Worm (Caenorhabditis elegans) whole organism, young adult: Measurements from ENCODE around the gene hot-9.

Experiments used
- F49E8.2 ChIP-seq: sonication (generic microtip); optimal IDR thresholded peaks from 3 replicates; lab custom pipeline; 2017; ENCODE audit warnings: missing genetic modification characterization, mild to moderate bottlenecking, missing compliant biosample characterization, antibody characterized with exemption, moderate library complexity; ENCODE audit not compliant: insufficient read depth
- K12H6.12 ChIP-seq: fragments of 200-800 bp; sonication (Bioruptor generic); optimal IDR thresholded peaks from 2 replicates; lab custom pipeline; 2018; ENCODE audit warnings: mild to moderate bottlenecking, missing genetic modification characterization, missing compliant biosample characterization
- ceh-100 ChIP-seq: fragments of 200-800 bp; sonication (Bioruptor generic); IDR thresholded peaks from 2 replicates; pipeline ENCODE4 v1.3.6; 2022; ENCODE audit warnings: missing genetic modification reagents, missing genetic modification characterization, missing compliant biosample characterization
- lin-54 ChIP-seq: fragments of 200-800 bp; sonication (Bioruptor generic); optimal IDR thresholded peaks from 2 replicates; lab custom pipeline; 2018; ENCODE audit warnings: mild to moderate bottlenecking, missing genetic modification characterization, missing compliant biosample characterization
- pha-4 ChIP-seq: fragments of 150-350 bp; sonication (generic microtip); optimal IDR thresholded peaks from 2 replicates; lab custom pipeline; 2014; ENCODE audit warnings: missing biosample characterization, missing genetic modification reagents, missing genetic modification characterization
- snpc-4 ChIP-seq, 5 experiments: fragments of 150-350 bp in 1 of 5; sonication (generic microtip) in 4 of 5; optimal IDR thresholded peaks; 2 replicates each; lab custom pipeline; 2014 to 2018; ENCODE audit warnings: missing genetic modification characterization in 5 of 5, missing biosample characterization in 3 of 5, antibody characterized with exemption in 2 of 5, mild to moderate bottlenecking in 2 of 5, missing compliant biosample characterization in 2 of 5, missing genotype in 2 of 5, moderate library complexity in 2 of 5, missing genetic modification reagents in 1 of 5
- tbp1 ChIP-seq: fragments of 200-800 bp; sonication (Bioruptor generic); optimal IDR thresholded peaks from 2 replicates; lab custom pipeline; 2018; ENCODE audit warnings: mild to moderate bottlenecking, missing genetic modification characterization, missing compliant biosample characterization

- no peak for TF ChIP-seq ceh-100
- no peak for TF ChIP-seq K12H6.12
- no peak for TF ChIP-seq pha-4 (tag; lab: Kevin White, UChicago)
- TF ChIP-seq lin-54 (GFP tag; lab: Kevin White, UChicago), result no peak
- TF ChIP-seq snpc-4 (GFP tag; optimal IDR thresholded peaks at IDR 0.05; lab: Kevin White, UChicago), result no peak
- no peak for TF ChIP-seq snpc-4 (tag; optimal IDR thresholded peaks at IDR 0.05; lab: Kevin White, UChicago)
- no peak for TF ChIP-seq tbp1 (GFP tag; lab: Kevin White, UChicago)
- no peak for TF ChIP-seq F49E8.2 (tag; lab: Kevin White, UChicago)
Observed at ce11 chrIV:5077918-5078317, 32.6 kb upstream of the hot-9 start.
